Worm (Caenorhabditis elegans): ENCODE measurements around the gene T07G12.3.

T07G12.3 gene

DNA sequence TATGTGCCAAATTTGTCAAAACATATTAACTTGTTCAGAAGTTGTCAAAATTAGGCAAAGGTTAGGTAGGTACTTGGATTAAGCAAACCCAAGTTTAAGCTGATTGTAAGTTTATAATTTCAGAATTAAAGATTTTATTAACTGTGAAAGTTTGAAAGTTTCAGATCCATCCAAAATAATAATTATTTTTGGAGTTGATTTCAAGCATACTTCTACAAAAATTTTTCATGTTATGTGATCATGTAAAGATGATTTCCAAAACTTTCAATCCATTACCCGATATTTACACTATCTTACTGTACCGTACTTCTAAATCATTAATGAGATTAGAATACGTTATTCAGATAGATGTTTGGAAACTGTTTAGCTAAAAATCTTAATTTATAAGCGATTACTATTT, 30.9 kb downstream of the T07G12.3 start:
- TF ChIP-seq atf-7 (tag; optimal IDR thresholded peaks at IDR 0.05) = no peak
- TF ChIP-seq bed-1 (GFP tag; IDR thresholded peaks at IDR 0.05) = no peak
- TF ChIP-seq mcd-1 (GFP tag; IDR thresholded peaks at IDR 0.05) = no peak
- TF ChIP-seq unc-62 (GFP tag; optimal IDR thresholded peaks at IDR 0.05) = no peak
- no peak for TF ChIP-seq dpl-1 (GFP tag; optimal IDR thresholded peaks at IDR 0.05)
- no peak for TF ChIP-seq pha-4 (tag; optimal IDR thresholded peaks at IDR 0.05)
- no peak for TF ChIP-seq T26A5.8 (tag; optimal IDR thresholded peaks at IDR 0.05)

- TF ChIP-seq ZK185.1 (tag; optimal IDR thresholded peaks at IDR 0.05; ENCODE audit: poor library complexity, severe bottlenecking) (no peak), C17E4.6 (GFP tag; IDR thresholded peaks at IDR 0.05) (no peak), Y53F4B.3 (GFP tag; IDR thresholded peaks at IDR 0.05) (no peak), ztf-28 (GFP tag; IDR thresholded peaks at IDR 0.05) (no peak), Y56A3A.18 (GFP tag; IDR thresholded peaks at IDR 0.05) (no peak), Y79H2A.3 (GFP tag; conservative IDR thresholded peaks at IDR 0.05) (no peak), fkh-3 (tag; optimal IDR thresholded peaks at IDR 0.05) (no peak), nhr-179 (tag; optimal IDR thresholded peaks at IDR 0.05) (no peak), gei-17 (GFP tag; optimal IDR thresholded peaks at IDR 0.05) (no peak), ztf-25 (GFP tag; IDR thresholded peaks at IDR 0.05) (no peak), ceh-27 (GFP tag; optimal IDR thresholded peaks at IDR 0.05) (no peak), F57C9.4 (tag; optimal IDR thresholded peaks at IDR 0.05) (no peak), ztf-18 (tag; optimal IDR thresholded peaks at IDR 0.05) (no peak), dpl-1 (GFP tag; optimal IDR thresholded peaks at IDR 0.05) (no peak), rec-8 (tag; optimal IDR thresholded peaks at IDR 0.05) (no peak)
These were observed 31.5 kb downstream of the T07G12.3 start for ce11 chrIV:10565282-10565681.

ce11 chrIV:10567822-10568221, 34.1 kb downstream of the T07G12.3 start:
- no peak for TF ChIP-seq Y95B8A.8 (GFP tag; IDR thresholded peaks at IDR 0.05)
- no peak for TF ChIP-seq mes-4 (tag; optimal IDR thresholded peaks at IDR 0.05)
- no peak for TF ChIP-seq F49E8.2 (tag; optimal IDR thresholded peaks at IDR 0.05; ENCODE audit: insufficient read depth)
- no peak for TF ChIP-seq hmg-20 (GFP tag; IDR thresholded peaks at IDR 0.05)
- no peak for TF ChIP-seq let-526 (GFP tag; IDR thresholded peaks at IDR 0.05)
- no peak for TF ChIP-seq bed-1 (GFP tag; IDR thresholded peaks at IDR 0.05)
- no peak for TF ChIP-seq rec-8 (tag; optimal IDR thresholded peaks at IDR 0.05)
- no peak for TF ChIP-seq F57C9.4 (tag; optimal IDR thresholded peaks at IDR 0.05)
- no peak for TF ChIP-seq snpc-4 (GFP tag; optimal IDR thresholded peaks at IDR 0.05)
- no peak for TF ChIP-seq snpc-4 (tag; optimal IDR thresholded peaks at IDR 0.05)
- no peak for TF ChIP-seq lsl-1 (GFP tag; optimal IDR thresholded peaks at IDR 0.05)
- TF ChIP-seq T07F8.4 (tag; optimal IDR thresholded peaks at IDR 0.05) = no peak
- TF ChIP-seq B0035.1 (tag; optimal IDR thresholded peaks at IDR 0.05) = no peak
- TF ChIP-seq egrh-3 (GFP tag; IDR thresholded peaks at IDR 0.05) = no peak
- no peak for TF ChIP-seq C17E4.6 (GFP tag; IDR thresholded peaks at IDR 0.05)
- no peak for TF ChIP-seq sptf-2 (GFP tag; optimal IDR thresholded peaks at IDR 0.05)
- TF ChIP-seq ceh-100 (GFP tag; IDR thresholded peaks at IDR 0.05) = no peak
- TF ChIP-seq lsy-27 (tag; optimal IDR thresholded peaks at IDR 0.05; ENCODE audit: borderline replicate concordance, insufficient read depth) = no peak
- TF ChIP-seq unc-130 (GFP tag; optimal IDR thresholded peaks at IDR 0.05) = no peak

- TF ChIP-seq ztf-18 (tag; optimal IDR thresholded peaks at IDR 0.05) (no peak), madf-6 (GFP tag; IDR thresholded peaks at IDR 0.05) (no peak), lin-40 (tag; optimal IDR thresholded peaks at IDR 0.05) (no peak), lin-26 (GFP tag; IDR thresholded peaks at IDR 0.05) (no peak), nhr-90 (tag; optimal IDR thresholded peaks at IDR 0.05) (no peak), F57A8.1 (GFP tag; optimal IDR thresholded peaks at IDR 0.05) (no peak), tlf-1 (GFP tag; optimal IDR thresholded peaks at IDR 0.05) (no peak), egl-44 (GFP tag; IDR thresholded peaks at IDR 0.05) (no peak), sptf-2 (GFP tag; optimal IDR thresholded peaks at IDR 0.05) (no peak), B0261.1 (tag; optimal IDR thresholded peaks at IDR 0.05) (no peak), F49E8.2 (tag; optimal IDR thresholded peaks at IDR 0.05; ENCODE audit: insufficient read depth) (no peak), unc-130 (GFP tag; optimal IDR thresholded peaks at IDR 0.05) (no peak), F33H1.4 (GFP tag; IDR thresholded peaks at IDR 0.05) (no peak), C17E4.6 (GFP tag; IDR thresholded peaks at IDR 0.05) (no peak), T07F8.4 (tag; optimal IDR thresholded peaks at IDR 0.05) (no peak)
These were observed 36.3 kb downstream of the T07G12.3 start for ce11 chrIV:10570065-10570464.

Data from whole organism, young adult.